Worm (Caenorhabditis elegans) whole organism, early embryonic: ENCODE data around the gene Y54F10BM.9.

Experiments used
- B0310.2 ChIP-seq: sonication (generic microtip); optimal IDR thresholded peaks from 2 replicates; lab custom pipeline; 2016; ENCODE audit warnings: mild to moderate bottlenecking, missing genetic modification characterization, missing compliant biosample characterization
- F13C5.2 ChIP-seq: sonication (generic microtip); optimal IDR thresholded peaks from 2 replicates; lab custom pipeline; 2017; ENCODE audit warnings: mild to moderate bottlenecking, missing genetic modification characterization, inconsistent platforms, missing compliant biosample characterization
- aly-1 ChIP-seq: sonication (generic microtip); optimal IDR thresholded peaks from 2 replicates; lab custom pipeline; 2016; ENCODE audit warnings: missing genetic modification characterization, missing compliant biosample characterization
- ama-1 ChIP-seq: fragments of 150-350 bp; optimal IDR thresholded peaks from 2 replicates; lab custom pipeline; 2014
- ceh-13 ChIP-seq: fragments of 200-800 bp; sonication (Bioruptor generic); optimal IDR thresholded peaks from 2 replicates; lab custom pipeline; 2018; ENCODE audit warnings: mild to moderate bottlenecking, missing genetic modification characterization, missing compliant biosample characterization
- ceh-36 ChIP-seq: sonication (generic microtip); optimal IDR thresholded peaks from 2 replicates; lab custom pipeline; 2016; ENCODE audit warnings: missing genetic modification characterization, inconsistent platforms, missing compliant biosample characterization
- ets-7 ChIP-seq: sonication (generic microtip); optimal IDR thresholded peaks from 2 replicates; lab custom pipeline; 2016; ENCODE audit warnings: missing genotype, missing genetic modification characterization, missing compliant biosample characterization
- flt-1 ChIP-seq: fragments of 200-800 bp; sonication (Bioruptor generic); IDR thresholded peaks from 2 replicates; pipeline ENCODE4 v1.3.6; 2022; ENCODE audit warnings: missing genetic modification characterization, missing compliant biosample characterization
- hmbx-1 ChIP-seq: sonication (generic microtip); optimal IDR thresholded peaks from 2 replicates; lab custom pipeline; 2016; ENCODE audit warnings: mild to moderate bottlenecking, missing genetic modification characterization, missing compliant biosample characterization
- hmg-4 ChIP-seq: fragments of 200-800 bp; sonication (Bioruptor generic); optimal IDR thresholded peaks from 2 replicates; lab custom pipeline; 2018; ENCODE audit warnings: mild to moderate bottlenecking, missing genetic modification characterization, missing compliant biosample characterization
- hnd-1 ChIP-seq: sonication (generic microtip); optimal IDR thresholded peaks from 2 replicates; lab custom pipeline; 2016; ENCODE audit warnings: missing genetic modification characterization, missing compliant biosample characterization
- pes-1 ChIP-seq: fragments of 200-800 bp; sonication (Bioruptor generic); IDR thresholded peaks from 2 replicates; pipeline ENCODE4 v1.3.6; 2022; ENCODE audit warnings: missing genetic modification reagents, missing genetic modification characterization, missing compliant biosample characterization
- scrt-1 ChIP-seq: fragments of 200-800 bp; sonication (Bioruptor generic); IDR thresholded peaks from 2 replicates; pipeline ENCODE4 v1.3.6; 2022; ENCODE audit warnings: missing genetic modification characterization, missing compliant biosample characterization
- sea-1 ChIP-seq: fragments of 200-800 bp; sonication (Bioruptor generic); conservative IDR thresholded peaks from 2 replicates; pipeline ENCODE4 v1.3.6; 2022; ENCODE audit warnings: missing genetic modification characterization, missing compliant biosample characterization
- tbx-11 ChIP-seq: fragments of 200-800 bp; sonication (Bioruptor generic); IDR thresholded peaks from 2 replicates; pipeline ENCODE4 v1.3.6; 2022; ENCODE audit warnings: missing genetic modification characterization, missing compliant biosample characterization
- tbx-37 ChIP-seq: fragments of 200-800 bp; sonication (Bioruptor generic); conservative IDR thresholded peaks from 2 replicates; pipeline ENCODE4 v1.3.6; 2022; ENCODE audit warnings: missing genetic modification reagents, missing genetic modification characterization, missing compliant biosample characterization
- tra-4 ChIP-seq: sonication (generic microtip); optimal IDR thresholded peaks from 2 replicates; lab custom pipeline; 2017; ENCODE audit warnings: missing genetic modification characterization, missing compliant biosample characterization

Gene Y54F10BM.9

ce11 chrIII:2280569-2280968, 24.2 kb downstream of the Y54F10BM.9 start, which contains the start of gene Y54F10BM.22:
Gene Y54F10BM.22, plus strand, starts transcription at chrIII:2280899.
- TF ChIP-seq tbx-11 (GFP tag; lab: Robert Waterston, UW): no peak
- TF ChIP-seq ceh-36 (tag; lab: Kevin White, UChicago): no peak
- no peak for TF ChIP-seq flt-1 (GFP tag; lab: Robert Waterston, UW)

- no peak for TF ChIP-seq ama-1 (lab: Kevin White, UChicago)
Observed at ce11 chrIII:2279457-2279856, 25.3 kb downstream of the Y54F10BM.9 start, which contains the start of gene Y54F10BM.23. Gene Y54F10BM.23, minus strand, starts transcription at chrIII:2279557.

ce11 chrIII:2276842-2277241, 27.9 kb downstream of the Y54F10BM.9 start, which contains the start of gene Y54F10BM.21:
Gene Y54F10BM.21, plus strand, starts transcription at chrIII:2277142.
- TF ChIP-seq tra-4 (no peak), F13C5.2 (tag; lab: Kevin White, UChicago) (no peak), ceh-36 (tag; lab: Kevin White, UChicago) (no peak), aly-1 (tag; lab: Kevin White, UChicago) (no peak), sea-1 (GFP tag; lab: Robert Waterston, UW) (no peak), ama-1 (lab: Kevin White, UChicago) (no peak), scrt-1 (GFP tag; lab: Robert Waterston, UW) (no peak), B0310.2 (no peak), hnd-1 (tag; lab: Kevin White, UChicago) (no peak), tbx-37 (no peak), hmg-4 (GFP tag; lab: Kevin White, UChicago) (no peak), pes-1 (GFP tag; lab: Robert Waterston, UW) (no peak), ets-7 (tag; lab: Kevin White, UChicago) (no peak)

- TF ChIP-seq aly-1 (tag; lab: Kevin White, UChicago) (no peak), F13C5.2 (tag; lab: Kevin White, UChicago) (no peak), hnd-1 (tag; lab: Kevin White, UChicago) (no peak), sea-1 (GFP tag; lab: Robert Waterston, UW) (no peak), tbx-37 (no peak), pes-1 (GFP tag; lab: Robert Waterston, UW) (no peak), ceh-13 (GFP tag; lab: Kevin White, UChicago) (no peak), ama-1 (lab: Kevin White, UChicago) (no peak), hmbx-1 (tag; lab: Kevin White, UChicago) (no peak), tra-4 (no peak), B0310.2 (no peak), ceh-36 (tag; lab: Kevin White, UChicago) (no peak), tbx-11 (GFP tag; lab: Robert Waterston, UW) (no peak), scrt-1 (GFP tag; lab: Robert Waterston, UW) (no peak), ets-7 (tag; lab: Kevin White, UChicago) (no peak), hmg-4 (GFP tag; lab: Kevin White, UChicago) (no peak), flt-1 (GFP tag; lab: Robert Waterston, UW) (no peak)
Observed at ce11 chrIII:2272732-2273131, 32.0 kb downstream of the Y54F10BM.9 start, which contains the start of gene fbxa-39. Gene fbxa-39, plus strand, starts transcription at chrIII:2273032.

ce11 chrIII:2272075-2272474, 32.7 kb downstream of the Y54F10BM.9 start, which contains the start of gene fbxa-48:
Gene fbxa-48, minus strand, starts transcription at chrIII:2272175.
- no peak for TF ChIP-seq flt-1 (GFP tag; lab: Robert Waterston, UW)
- no peak for TF ChIP-seq sea-1 (GFP tag; lab: Robert Waterston, UW)
- no peak for TF ChIP-seq ceh-13 (GFP tag; lab: Kevin White, UChicago)
- no peak for TF ChIP-seq tbx-37
- TF ChIP-seq hmg-4 (GFP tag; lab: Kevin White, UChicago): no peak
- TF ChIP-seq hmbx-1 (tag; lab: Kevin White, UChicago): no peak
- no peak for TF ChIP-seq tbx-11 (GFP tag; lab: Robert Waterston, UW)
- no peak for TF ChIP-seq pes-1 (GFP tag; lab: Robert Waterston, UW)
- no peak for TF ChIP-seq B0310.2

ce11 chrIII:2265986-2266701, 38.6 kb downstream of the Y54F10BM.9 start, which contains the start of gene fbxa-9:
Gene fbxa-9, plus strand, starts transcription at chrIII:2266651.
- TF ChIP-seq tbx-37: no peak
- TF ChIP-seq pes-1 (GFP tag; lab: Robert Waterston, UW): no peak
- TF ChIP-seq tbx-11 (GFP tag; lab: Robert Waterston, UW): no peak
- no peak for TF ChIP-seq hmbx-1 (tag; lab: Kevin White, UChicago)

- TF ChIP-seq pes-1 (GFP tag; lab: Robert Waterston, UW) (no peak), B0310.2 (no peak), tbx-11 (GFP tag; lab: Robert Waterston, UW) (no peak), ama-1 (lab: Kevin White, UChicago) (no peak), aly-1 (tag; lab: Kevin White, UChicago) (no peak), scrt-1 (GFP tag; lab: Robert Waterston, UW) (no peak), tbx-37 (no peak), flt-1 (GFP tag; lab: Robert Waterston, UW) (no peak), tra-4 (no peak), sea-1 (GFP tag; lab: Robert Waterston, UW) (no peak), ceh-36 (tag; lab: Kevin White, UChicago) (no peak), ets-7 (tag; lab: Kevin White, UChicago) (no peak), hnd-1 (tag; lab: Kevin White, UChicago) (no peak)
Observed at ce11 chrIII:2262942-2263341, 41.8 kb downstream of the Y54F10BM.9 start, which contains the start of gene Y54F10BM.6. Gene Y54F10BM.6, plus strand, starts transcription at chrIII:2263242.
